Worm (Caenorhabditis elegans) whole organism, L2 larva: ENCODE measurements around the gene ptc-3.

Source experiments
- nhr-11 ChIP-seq: fragments of 150-350 bp; optimal IDR thresholded peaks from 2 replicates; lab custom pipeline; 2014; ENCODE audit warnings: missing biosample characterization, missing genetic modification characterization
- nhr-12 ChIP-seq: fragments of 150-350 bp; optimal IDR thresholded peaks from 2 replicates; lab custom pipeline; 2014; ENCODE audit warnings: missing biosample characterization, missing genetic modification characterization
- nhr-25 ChIP-seq: fragments of 150-350 bp; sonication (generic microtip); optimal IDR thresholded peaks from 3 replicates; lab custom pipeline; 2014; ENCODE audit warnings: missing biosample characterization, missing genetic modification characterization
- snpc-4 ChIP-seq: fragments of 150-350 bp; optimal IDR thresholded peaks from 2 replicates; lab custom pipeline; 2014; ENCODE audit warnings: missing biosample characterization, missing genetic modification characterization

ce11 chrII:2824169-2824568 is 28.2 kb downstream of the ptc-3 start, which contains the start of the genes K12H6.4 and K12H6.9:
- no peak for TF ChIP-seq nhr-25 (tag; lab: Kevin White, UChicago)
- no peak for TF ChIP-seq nhr-11
- no peak for TF ChIP-seq nhr-12 (tag; lab: Kevin White, UChicago)
- no peak for TF ChIP-seq snpc-4 (tag; lab: Kevin White, UChicago)
